Fruit fly (Drosophila melanogaster) whole organism, embryonic: ENCODE measurements around the gene TrpRS.

ENCODE experiments used
- Atf-2 ChIP-seq: fragments of 200-800 bp; sonication (Bioruptor generic); optimal IDR thresholded peaks from 2 replicates; lab custom pipeline; 2016; ENCODE audit warnings: missing biosample characterization, missing genetic modification characterization
- CG11093 ChIP-seq: fragments of 200-800 bp; sonication (Bioruptor generic); IDR thresholded peaks from 3 replicates; pipeline ENCODE4 v1.3.6; 2022; ENCODE audit warnings: missing biosample characterization, missing genetic modification characterization
- CG11696 ChIP-seq: fragments of 200-800 bp; sonication (Bioruptor generic); IDR thresholded peaks from 2 replicates; pipeline ENCODE4 v1.3.6; 2022; ENCODE audit warnings: missing biosample characterization, missing genetic modification characterization
- CG12219 ChIP-seq: fragments of 200-800 bp; sonication (Bioruptor generic); optimal IDR thresholded peaks from 3 replicates; lab custom pipeline; 2018; ENCODE audit warnings: missing biosample characterization, mild to moderate bottlenecking, missing genetic modification characterization
- CG12236 ChIP-seq: fragments of 200-800 bp; sonication (Bioruptor generic); optimal IDR thresholded peaks from 2 replicates; lab custom pipeline; 2016; ENCODE audit warnings: missing biosample characterization, missing genetic modification characterization
- CG12391 ChIP-seq: fragments of 200-800 bp; sonication (Bioruptor generic); optimal IDR thresholded peaks from 3 replicates; lab custom pipeline; 2018; ENCODE audit warnings: missing biosample characterization, mild to moderate bottlenecking, missing genetic modification characterization, moderate library complexity
- CG12769 ChIP-seq: fragments of 200-800 bp; sonication (Bioruptor generic); optimal IDR thresholded peaks from 2 replicates; lab custom pipeline; 2019; ENCODE audit warnings: missing biosample characterization, mild to moderate bottlenecking, missing genetic modification characterization, moderate library complexity
- CG14860 ChIP-seq: fragments of 200-800 bp; sonication (Bioruptor generic); IDR thresholded peaks from 3 replicates; pipeline ENCODE4 v1.3.6; 2022; ENCODE audit warnings: missing biosample characterization, missing genetic modification characterization; ENCODE audit not compliant: partially characterized antibody
- CG1529 ChIP-seq: fragments of 200-800 bp; sonication (Bioruptor generic); optimal IDR thresholded peaks from 3 replicates; lab custom pipeline; 2018; ENCODE audit warnings: missing biosample characterization, missing genetic modification characterization
- CG16813 ChIP-seq: fragments of 200-800 bp; sonication (Bioruptor generic); IDR thresholded peaks from 3 replicates; pipeline ENCODE4 v1.3.6; 2022; ENCODE audit warnings: missing biosample characterization, missing genetic modification characterization; ENCODE audit not compliant: partially characterized antibody
- CG17328 ChIP-seq: fragments of 200-800 bp; sonication (Bioruptor generic); IDR thresholded peaks from 2 replicates; pipeline ENCODE4 v1.3.6; 2022; ENCODE audit warnings: missing biosample characterization, missing genetic modification characterization
- CG17361 ChIP-seq: fragments of 200-800 bp; sonication (Bioruptor generic); IDR thresholded peaks from 3 replicates; pipeline ENCODE4 v1.3.6; 2022; ENCODE audit warnings: missing biosample characterization, missing genetic modification characterization
- CG2129 ChIP-seq: fragments of 200-800 bp; sonication (Bioruptor generic); IDR thresholded peaks from 2 replicates; pipeline ENCODE4 v1.3.6; 2022; ENCODE audit warnings: missing biosample characterization, missing genetic modification characterization; ENCODE audit not compliant: partially characterized antibody
- CG2199 ChIP-seq: fragments of 200-800 bp; sonication (Bioruptor generic); IDR thresholded peaks from 3 replicates; pipeline ENCODE4 v1.3.6; 2022; ENCODE audit warnings: missing biosample characterization, missing genetic modification characterization
- CG30431 ChIP-seq: fragments of 200-800 bp; sonication (Bioruptor generic); optimal IDR thresholded peaks from 2 replicates; lab custom pipeline; 2017; ENCODE audit warnings: missing biosample characterization, missing genetic modification characterization
- CG3838 ChIP-seq: fragments of 200-800 bp; sonication (Bioruptor generic); optimal IDR thresholded peaks from 3 replicates; lab custom pipeline; 2016; ENCODE audit warnings: missing biosample characterization, missing genetic modification characterization
- CG3995 ChIP-seq: fragments of 200-800 bp; sonication (Bioruptor generic); optimal IDR thresholded peaks from 3 replicates; lab custom pipeline; 2016; ENCODE audit warnings: missing biosample characterization, missing genetic modification characterization
- CG4360 ChIP-seq: fragments of 200-800 bp; sonication (Bioruptor generic); IDR thresholded peaks from 2 replicates; pipeline ENCODE4 v1.3.6; 2022; ENCODE audit warnings: missing biosample characterization, missing genetic modification characterization
- CG4707 ChIP-seq: fragments of 200-800 bp; sonication (Bioruptor generic); optimal IDR thresholded peaks from 2 replicates; lab custom pipeline; 2018; ENCODE audit warnings: missing biosample characterization, mild to moderate bottlenecking, missing genetic modification characterization, moderate library complexity
- CG7745 ChIP-seq: fragments of 200-800 bp; sonication (Bioruptor generic); optimal IDR thresholded peaks from 2 replicates; lab custom pipeline; 2018; ENCODE audit warnings: missing biosample characterization, mild to moderate bottlenecking, missing genetic modification characterization, moderate library complexity
- CG7786 ChIP-seq: fragments of 200-800 bp; sonication (Bioruptor generic); optimal IDR thresholded peaks from 2 replicates; lab custom pipeline; 2016; ENCODE audit warnings: missing biosample characterization, missing genetic modification characterization
- CG7839 ChIP-seq: fragments of 200-800 bp; sonication (Bioruptor generic); optimal IDR thresholded peaks from 3 replicates; lab custom pipeline; 2018; ENCODE audit warnings: missing biosample characterization, mild to moderate bottlenecking, missing genetic modification characterization, moderate library complexity
- CG8388 ChIP-seq: fragments of 200-800 bp; sonication (Bioruptor generic); optimal IDR thresholded peaks from 2 replicates; lab custom pipeline; 2019; ENCODE audit warnings: missing biosample characterization, mild to moderate bottlenecking, missing genetic modification characterization, moderate library complexity
- CG8478 ChIP-seq: fragments of >200 bp; optimal IDR thresholded peaks from 2 replicates; lab custom pipeline; 2018
- CG9727 ChIP-seq: fragments of 200-800 bp; sonication (Bioruptor generic); optimal IDR thresholded peaks from 3 replicates; lab custom pipeline; 2017; ENCODE audit warnings: missing biosample characterization, mild to moderate bottlenecking, missing genetic modification characterization
- CoRest ChIP-seq: fragments of 200-800 bp; sonication (Bioruptor generic); optimal IDR thresholded peaks from 3 replicates; lab custom pipeline; 2018; ENCODE audit warnings: missing biosample characterization, mild to moderate bottlenecking, missing genetic modification characterization, moderate library complexity
- D19A ChIP-seq: fragments of 200-800 bp; optimal IDR thresholded peaks from 3 replicates; lab custom pipeline; 2019; ENCODE audit warnings: missing biosample characterization, mild to moderate bottlenecking, missing genetic modification characterization, moderate library complexity
- Deaf1 ChIP-seq: fragments of 200-800 bp; optimal IDR thresholded peaks from 3 replicates; lab custom pipeline; 2019; ENCODE audit warnings: missing biosample characterization, mild to moderate bottlenecking, missing genetic modification characterization, moderate library complexity
- Dek ChIP-seq: fragments of 200-800 bp; sonication (Bioruptor generic); optimal IDR thresholded peaks from 3 replicates; lab custom pipeline; 2019; ENCODE audit warnings: missing biosample characterization, mild to moderate bottlenecking, missing genetic modification characterization, moderate library complexity
- HmgD ChIP-seq: fragments of 200-800 bp; sonication (Bioruptor generic); optimal IDR thresholded peaks from 3 replicates; lab custom pipeline; 2016; ENCODE audit warnings: missing biosample characterization, missing genetic modification characterization
- Hr3 ChIP-seq: fragments of 200-800 bp; sonication (Bioruptor generic); optimal IDR thresholded peaks from 3 replicates; lab custom pipeline; 2016; ENCODE audit warnings: missing biosample characterization, missing genetic modification characterization
- Max ChIP-seq: fragments of 200-800 bp; sonication (Bioruptor generic); optimal IDR thresholded peaks from 2 replicates; lab custom pipeline; 2016; ENCODE audit warnings: missing biosample characterization, mild to moderate bottlenecking, missing genetic modification characterization
- Neu2 ChIP-seq: fragments of 200-800 bp; sonication (Bioruptor generic); optimal IDR thresholded peaks from 3 replicates; lab custom pipeline; 2016; ENCODE audit warnings: missing biosample characterization, missing genetic modification characterization, borderline replicate concordance
- Opbp ChIP-seq: fragments of 200-800 bp; sonication (Bioruptor generic); IDR thresholded peaks from 3 replicates; pipeline ENCODE4 v1.3.6; 2022; ENCODE audit warnings: missing biosample characterization, missing genetic modification characterization; ENCODE audit not compliant: partially characterized antibody
- Pdp1 ChIP-seq, 2 experiments: fragments of 200-800 bp; sonication (Bioruptor generic); optimal IDR thresholded peaks; 3 replicates each; lab custom pipeline; 2016; ENCODE audit warnings: missing biosample characterization in 2 of 2, missing genetic modification characterization in 2 of 2, mild to moderate bottlenecking in 1 of 2, moderate library complexity in 1 of 2
- Sry-δ ChIP-seq: fragments of 200-800 bp; sonication (Bioruptor generic); optimal IDR thresholded peaks from 2 replicates; lab custom pipeline; 2016; ENCODE audit warnings: missing biosample characterization, missing genetic modification characterization
- abd-A ChIP-seq: fragments of 200-800 bp; sonication (Bioruptor generic); optimal IDR thresholded peaks from 3 replicates; lab custom pipeline; 2019; ENCODE audit warnings: missing biosample characterization, mild to moderate bottlenecking, missing genetic modification characterization, moderate library complexity
- ash1 ChIP-seq: fragments of 200-800 bp; sonication (Bioruptor generic); optimal IDR thresholded peaks from 2 replicates; lab custom pipeline; 2018; ENCODE audit warnings: missing biosample characterization, mild to moderate bottlenecking, missing genetic modification characterization
- bowl ChIP-seq: fragments of 200-800 bp; sonication (Bioruptor generic); IDR thresholded peaks from 2 replicates; pipeline ENCODE4 v1.3.6; 2022; ENCODE audit warnings: missing biosample characterization, missing genetic modification characterization
- bsh ChIP-seq, 2 experiments: fragments of 200-800 bp; sonication (Bioruptor generic); optimal IDR thresholded peaks; 2 replicates each; lab custom pipeline; 2017 to 2018; ENCODE audit warnings: mild to moderate bottlenecking in 2 of 2, missing biosample characterization in 2 of 2, missing genetic modification characterization in 2 of 2, moderate library complexity in 1 of 2
- cas ChIP-seq: fragments of 200-800 bp; sonication (Bioruptor generic); IDR thresholded peaks from 2 replicates; pipeline ENCODE4 v1.3.6; 2022; ENCODE audit warnings: missing biosample characterization, missing genetic modification characterization
- chinmo ChIP-seq: fragments of 200-800 bp; sonication (Bioruptor generic); IDR thresholded peaks from 4 replicates; pipeline ENCODE4 v1.3.6; 2022; ENCODE audit warnings: missing biosample characterization, missing genetic modification characterization; ENCODE audit not compliant: partially characterized antibody
- crol ChIP-seq: fragments of 200-800 bp; sonication (Bioruptor generic); IDR thresholded peaks from 2 replicates; pipeline ENCODE4 v1.3.6; 2022; ENCODE audit warnings: missing biosample characterization, missing genetic modification characterization
- gsb ChIP-seq: fragments of 200-800 bp; sonication (Bioruptor generic); IDR thresholded peaks from 2 replicates; pipeline ENCODE4 v1.3.6; 2022; ENCODE audit warnings: missing biosample characterization, missing genetic modification characterization
- gsb-n ChIP-seq: fragments of 200-800 bp; sonication (Bioruptor generic); optimal IDR thresholded peaks from 3 replicates; lab custom pipeline; 2018; ENCODE audit warnings: missing biosample characterization, mild to moderate bottlenecking, missing genetic modification characterization
- luna ChIP-seq: fragments of 200-800 bp; sonication (Bioruptor generic); optimal IDR thresholded peaks from 2 replicates; lab custom pipeline; 2016; ENCODE audit warnings: missing biosample characterization, missing genetic modification characterization
- org-1 ChIP-seq: fragments of 200-800 bp; sonication (Bioruptor generic); optimal IDR thresholded peaks from 2 replicates; lab custom pipeline; 2017; ENCODE audit warnings: missing biosample characterization, missing genetic modification characterization
- scrt ChIP-seq: fragments of 200-800 bp; sonication (Bioruptor generic); optimal IDR thresholded peaks from 2 replicates; lab custom pipeline; 2018; ENCODE audit warnings: missing biosample characterization, mild to moderate bottlenecking, missing genetic modification characterization, moderate library complexity
- sens ChIP-seq: fragments of 200-800 bp; sonication (Bioruptor generic); peaks from one replicate; lab custom pipeline; 2016; ENCODE audit warnings: missing biosample characterization, missing genetic modification characterization
- slbo ChIP-seq: fragments of 200-800 bp; sonication (Bioruptor generic); IDR thresholded peaks from 2 replicates; pipeline ENCODE4 v1.3.6; 2022; ENCODE audit warnings: missing biosample characterization, missing genetic modification characterization

Gene TrpRS

dm6 chr3R:9234756-9235255, 31.9 kb downstream of the TrpRS start (continued):
- TF ChIP-seq slbo (peak; percentile 34; the same call in 1 of the 2 replicates), CG8478 (lab: Kevin White, UChicago) (no peak), Pdp1 (GFP tag; optimal IDR thresholded peaks at IDR 0.05; lab: Kevin White, UChicago) (peak in 1 of 2 experiments; percentile 32), org-1 (GFP tag; lab: Kevin White, UChicago) (no peak), CG2199 (GFP tag; lab: Robert Waterston, UW) (peak; percentile 83; the same call in 2 of the 3 replicates), crol (GFP tag; lab: Robert Waterston, UW) (peak; percentile 79), CG4707 (GFP tag; lab: Kevin White, UChicago) (no peak), CG12391 (tag; lab: Kevin White, UChicago) (peak; percentile 1), bsh (GFP tag; optimal IDR thresholded peaks at IDR 0.05; lab: Kevin White, UChicago) (peak in 1 of 2 experiments; percentile 2), cas (GFP tag; lab: Robert Waterston, UW) (no peak), CG30431 (GFP tag; lab: Kevin White, UChicago) (no peak), abd-A (tag; lab: Kevin White, UChicago) (peak; percentile 78), bowl (GFP tag; lab: Robert Waterston, UW) (no peak), CG17361 (GFP tag; lab: Robert Waterston, UW) (0 out of 3 replicates have a peak, but pooled peaks have one; percentile 8), CG7839 (peak; percentile 2), CG12219 (GFP tag; lab: Kevin White, UChicago) (no peak), CG11093 (GFP tag; lab: Robert Waterston, UW) (no peak), Deaf1 (tag; lab: Kevin White, UChicago) (no peak), luna (no peak), CG2129 (GFP tag; lab: Robert Waterston, UW) (no peak), sens (GFP tag; lab: Kevin White, UChicago) (peak; percentile 19), CG14860 (GFP tag; lab: Robert Waterston, UW) (no peak), CG1529 (GFP tag; lab: Kevin White, UChicago) (no peak)

DNA sequence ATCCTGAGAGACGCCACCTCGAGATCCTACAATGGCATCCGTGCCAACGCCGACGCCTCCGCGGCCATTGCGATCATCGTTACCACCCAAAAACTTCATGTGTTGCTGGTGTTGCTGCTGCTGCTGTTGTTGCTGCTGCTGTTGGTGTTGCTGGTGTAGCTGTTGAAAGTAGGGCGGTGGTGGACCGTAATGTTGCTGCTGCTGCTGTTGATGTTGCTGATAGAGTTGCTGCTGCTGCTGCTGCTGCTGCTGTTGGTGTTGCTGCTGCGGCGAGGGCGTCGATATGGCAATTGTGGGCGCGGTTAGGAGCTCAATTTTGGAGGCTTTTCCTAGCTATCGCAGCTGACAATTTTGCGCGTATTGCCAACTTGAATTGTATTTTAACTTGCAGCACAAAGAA, 32.9 kb downstream of the TrpRS start:
- TF ChIP-seq gsb (GFP tag; lab: Robert Waterston, UW) (no peak), D19A (tag; lab: Kevin White, UChicago) (no peak), CG9727 (GFP tag; lab: Kevin White, UChicago) (no peak), CG8388 (no peak), CG3838 (GFP tag; lab: Kevin White, UChicago) (no peak), Opbp (GFP tag; lab: Robert Waterston, UW) (no peak), chinmo (GFP tag; lab: Robert Waterston, UW) (0 out of 4 replicates have a peak, but pooled peaks have one; percentile 24), Atf-2 (GFP tag; lab: Kevin White, UChicago) (no peak), Dek (tag; lab: Kevin White, UChicago) (no peak), CG7745 (tag; lab: Kevin White, UChicago) (no peak), Max (no peak), Sry-δ (GFP tag; lab: Kevin White, UChicago) (no peak), CG12769 (tag; lab: Kevin White, UChicago) (no peak), CoRest (tag; lab: Kevin White, UChicago) (no peak), CG11696 (GFP tag; lab: Robert Waterston, UW) (no peak), CG17328 (GFP tag; lab: Robert Waterston, UW) (no peak), scrt (GFP tag; lab: Kevin White, UChicago) (no peak), HmgD (GFP tag; lab: Kevin White, UChicago) (no peak), CG7786 (no peak), gsb-n (tag; lab: Kevin White, UChicago) (no peak), CG16813 (GFP tag; lab: Robert Waterston, UW) (0 out of 3 replicates have a peak, but pooled peaks have one; percentile 18), CG8478 (lab: Kevin White, UChicago) (peak; percentile 22), ash1 (GFP tag; lab: Kevin White, UChicago) (no peak), CG4360 (GFP tag; lab: Robert Waterston, UW) (0 out of 2 replicates have a peak, but pooled peaks have one; percentile 27), Neu2 (no peak), Hr3 (no peak), CG3995 (GFP tag; lab: Kevin White, UChicago) (no peak), CG12236 (GFP tag; lab: Kevin White, UChicago) (no peak)
